Fruit fly (Drosophila melanogaster) whole organism: ENCODE data around the gene Ser12.

Source experiments
- CG8478 ChIP-seq: fragments of >200 bp; optimal IDR thresholded peaks from 2 replicates; lab custom pipeline; 2018; ENCODE audit warnings: inconsistent platforms
- Dll ChIP-seq: fragments of >200 bp; optimal IDR thresholded peaks from 2 replicates; lab custom pipeline; 2017
- psq ChIP-seq: fragments of >200 bp; optimal IDR thresholded peaks from 2 replicates; lab custom pipeline; 2017
- usp ChIP-seq: fragments of >200 bp; optimal IDR thresholded peaks from 2 replicates; lab custom pipeline; 2017; ENCODE audit warnings: missing biosample characterization, missing genetic modification characterization, mixed read lengths

- TF ChIP-seq CG8478 (lab: Kevin White, UChicago) (no peak), Dll (lab: Kevin White, UChicago) (no peak), psq (no peak), usp (no peak)
Measured at dm6 chr2L:2212478-2212877, 38.6 kb downstream of the Ser12 start, which contains the start of gene CG15385.
